Worm (Caenorhabditis elegans) whole organism, midembryonic: Measurements from ENCODE around the gene sre-40.

Experiments
- flt-1 ChIP-seq: fragments of 200-800 bp; sonication (Bioruptor generic); IDR thresholded peaks from 2 replicates; pipeline ENCODE4 v1.3.6; 2022; ENCODE audit warnings: missing genetic modification characterization, missing compliant biosample characterization
- klf-2 ChIP-seq: fragments of 200-800 bp; sonication (Bioruptor generic); conservative IDR thresholded peaks from 2 replicates; pipeline ENCODE4 v1.3.6; 2022; ENCODE audit warnings: missing genetic modification reagents, missing genetic modification characterization, missing compliant biosample characterization
- ref-1 ChIP-seq: fragments of 200-800 bp; sonication (Bioruptor generic); conservative IDR thresholded peaks from 2 replicates; pipeline ENCODE4 v1.3.6; 2022; ENCODE audit warnings: missing genetic modification reagents, missing genetic modification characterization, missing compliant biosample characterization
- tab-1 ChIP-seq: fragments of 200-800 bp; sonication (Bioruptor generic); IDR thresholded peaks from 2 replicates; pipeline ENCODE4 v1.3.6; 2022; ENCODE audit warnings: missing genetic modification characterization, missing compliant biosample characterization
- ztf-23 ChIP-seq: fragments of 200-800 bp; sonication (Bioruptor generic); IDR thresholded peaks from 2 replicates; pipeline ENCODE4 v1.3.6; 2022; ENCODE audit warnings: missing genetic modification reagents, missing genetic modification characterization, missing compliant biosample characterization
- ztf-29 ChIP-seq: fragments of 200-800 bp; sonication (Bioruptor generic); IDR thresholded peaks from 2 replicates; pipeline ENCODE4 v1.3.6; 2022; ENCODE audit warnings: missing genetic modification reagents, missing genetic modification characterization, missing compliant biosample characterization

- TF ChIP-seq flt-1 (GFP tag; lab: Robert Waterston, UW) (no peak), klf-2 (no peak), ztf-23 (GFP tag; lab: Robert Waterston, UW) (no peak), ztf-29 (GFP tag; lab: Robert Waterston, UW) (no peak), ref-1 (no peak), tab-1 (GFP tag; lab: Robert Waterston, UW) (no peak)
Measured at ce11 chrII:4673670-4674069, 9.9 kb downstream of the sre-40 start.
